Worm (Caenorhabditis elegans): ENCODE measurements around the gene F43E2.6.
"Not testable (repeated sequence)": the region's sequence is repeated elsewhere in the genome, so short reads cannot be mapped to it uniquely, and the experiment has no call there.

F43E2.6 gene

DNA sequence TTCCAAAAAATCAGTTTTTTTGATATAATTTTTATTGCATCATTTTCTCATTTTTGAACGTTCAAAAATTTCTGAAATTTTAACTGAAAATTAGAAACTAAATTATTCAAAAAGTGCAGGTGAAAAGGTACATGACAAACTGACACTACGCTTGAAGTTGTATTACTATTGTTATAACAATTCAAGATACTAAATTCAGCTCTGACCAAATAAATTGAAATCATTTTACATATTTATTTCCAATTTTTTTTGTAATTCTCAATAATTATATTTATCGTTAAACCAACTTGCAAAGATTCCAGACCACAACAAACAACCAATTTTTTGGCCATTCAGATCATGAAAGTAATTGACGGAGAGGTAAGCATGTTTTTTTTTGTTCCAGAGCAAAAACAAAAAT, 16.8 kb upstream of the F43E2.6 start, which contains the start of gene sre-3:
TSS of gene sre-3 (plus strand) at position 301 of the 400 bp plus-strand sequence.
- no peak for TF ChIP-seq unc-62 (GFP tag; optimal IDR thresholded peaks at IDR 0.05)

- no peak for TF ChIP-seq unc-62 (GFP tag; optimal IDR thresholded peaks at IDR 0.05)
Measured at ce11 chrII:7381947-7382346, 13.3 kb upstream of the F43E2.6 start.

- no peak for TF ChIP-seq unc-62 (GFP tag; optimal IDR thresholded peaks at IDR 0.05)
Measured at ce11 chrII:7381142-7381611, 12.5 kb upstream of the F43E2.6 start, which contains the start of gene C07D10.5. TSS of gene C07D10.5 (plus strand) at chrII:7381561.

DNA sequence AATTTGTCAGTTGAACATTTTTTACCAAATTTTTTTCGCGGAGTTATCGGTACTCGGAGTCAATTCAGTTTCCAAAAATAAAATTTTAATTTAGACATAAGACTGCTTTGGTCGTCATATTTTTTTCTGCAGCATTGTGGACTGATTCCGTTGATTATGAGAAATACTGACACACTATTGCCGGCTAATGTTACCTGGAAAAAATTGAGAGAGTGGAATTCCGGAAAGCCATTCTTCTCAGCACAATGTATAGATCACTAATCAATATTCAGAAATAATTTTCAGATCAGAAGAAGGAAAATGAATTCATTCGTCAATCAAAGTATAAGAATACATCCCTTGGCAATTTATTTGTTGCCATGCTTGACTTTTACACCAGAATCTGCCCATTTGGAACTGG, 10.4 kb upstream of the F43E2.6 start, which contains the start of gene C07D10.6:
TSS of gene C07D10.6 (plus strand) at position 301 of the 400 bp plus-strand sequence.
- TF ChIP-seq unc-62 (GFP tag; optimal IDR thresholded peaks at IDR 0.05), result no peak

DNA sequence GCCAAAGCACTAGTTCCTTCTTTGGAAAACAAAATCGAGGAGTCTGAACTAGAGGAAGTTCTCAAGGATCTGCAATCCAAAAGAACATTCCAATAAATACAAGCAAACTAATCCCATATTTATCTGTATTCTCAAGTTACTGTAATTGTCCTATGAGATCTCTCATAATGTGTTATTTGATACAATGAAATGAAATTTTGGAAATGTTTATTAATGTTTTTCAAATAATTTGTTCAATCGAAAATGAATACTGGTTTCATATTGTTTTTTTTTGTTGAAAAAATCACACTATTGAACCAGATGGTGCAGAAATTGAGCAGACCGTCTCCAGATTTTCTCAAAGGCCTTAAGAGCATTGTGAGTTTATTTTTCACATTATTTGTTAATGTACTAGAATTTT, 6.3 kb upstream of the F43E2.6 start, which contains the start of gene F43E2.1:
TSS of gene F43E2.1 (plus strand) at position 301 of the 400 bp plus-strand sequence.
- TF ChIP-seq unc-62 (GFP tag; optimal IDR thresholded peaks at IDR 0.05), result no peak

- no peak for TF ChIP-seq unc-62 (GFP tag; optimal IDR thresholded peaks at IDR 0.05)
Measured at ce11 chrII:7374143-7374542, 5.5 kb upstream of the F43E2.6 start, which contains the start of the genes mtch-1 and rpb-4. TSS of gene mtch-1 (minus strand) at chrII:7374166. TSS of gene rpb-4 (plus strand) at chrII:7374495.

DNA sequence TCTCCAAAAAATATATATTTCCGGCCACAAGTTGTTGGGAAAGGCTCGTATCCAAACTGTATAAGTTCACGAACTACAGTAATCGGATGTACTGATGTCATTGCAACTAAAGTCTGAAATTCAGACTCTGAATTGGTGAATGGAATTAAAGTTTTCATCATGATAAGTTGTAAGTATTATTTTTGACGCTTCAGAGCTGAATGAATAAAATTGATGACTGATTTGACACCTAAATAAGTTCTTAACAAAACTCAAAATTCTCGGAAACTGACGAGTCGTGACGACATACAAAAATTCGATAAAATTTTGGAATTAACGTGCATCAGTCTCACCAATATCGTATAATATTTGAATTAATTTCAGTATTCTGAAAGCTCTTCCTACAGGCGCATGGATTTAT, 1.5 kb upstream of the F43E2.6 start, which contains the start of gene F43E2.11:
TSS of gene F43E2.11 (minus strand) at position 101 of the 400 bp plus-strand sequence.
- TF ChIP-seq unc-62 (GFP tag; optimal IDR thresholded peaks at IDR 0.05), result not testable (repeated sequence)

ce11 chrII:7363990-7364455, 4.6 kb downstream of the F43E2.6 start, which contains the start of gene msra-1:
TSS of gene msra-1 (minus strand) at chrII:7364040.
- no peak for TF ChIP-seq unc-62 (GFP tag; optimal IDR thresholded peaks at IDR 0.05)

DNA sequence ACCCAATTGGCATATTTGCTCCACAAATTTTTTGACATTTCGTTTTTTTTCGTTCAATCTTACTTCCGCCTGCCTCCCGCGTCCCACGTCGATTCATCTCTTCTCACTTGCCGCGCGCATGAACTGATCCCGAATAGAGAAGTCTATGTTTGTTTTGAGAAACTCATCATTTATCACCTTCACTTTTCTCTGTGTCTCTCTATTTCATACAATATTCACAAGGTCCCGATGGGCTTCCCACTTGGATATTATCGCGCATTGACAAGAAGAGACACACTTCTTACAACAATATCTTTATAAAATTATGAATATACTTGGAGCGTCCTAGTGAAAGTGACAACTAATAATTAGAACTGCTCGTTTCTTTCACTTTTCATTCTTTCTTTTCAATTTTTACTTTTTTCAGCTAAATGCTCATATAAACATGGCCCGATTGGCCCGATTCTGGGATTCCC, 10.1 kb downstream of the F43E2.6 start, which contains the start of gene insc-1:
TSS of gene insc-1 (plus strand) at position 405 of the 455 bp plus-strand sequence.
- no peak for TF ChIP-seq unc-62 (GFP tag; optimal IDR thresholded peaks at IDR 0.05)

- TF ChIP-seq unc-62 (GFP tag; optimal IDR thresholded peaks at IDR 0.05), result no peak
Measured at ce11 chrII:7357176-7357575, 11.5 kb downstream of the F43E2.6 start.

ce11 chrII:7356773-7357172, 11.9 kb downstream of the F43E2.6 start:
- no peak for TF ChIP-seq unc-62 (GFP tag; optimal IDR thresholded peaks at IDR 0.05)

DNA sequence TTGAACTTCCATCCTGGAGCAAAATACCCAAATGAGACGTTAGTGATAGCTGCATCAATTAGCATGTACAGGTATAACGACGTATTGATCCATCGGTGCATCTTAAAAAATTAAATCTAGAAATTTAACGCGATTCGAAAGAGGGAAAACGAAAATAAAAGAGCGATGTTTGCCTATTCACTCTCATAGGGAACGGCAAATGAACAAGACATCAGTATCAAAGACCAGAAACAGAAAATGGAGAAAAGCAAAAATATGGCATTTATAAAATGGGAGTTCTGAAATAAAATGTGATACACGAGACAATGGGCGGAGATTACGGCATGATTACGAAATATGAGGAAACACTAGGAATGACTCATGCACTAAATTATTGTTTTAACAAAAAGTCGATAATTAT, 12.3 kb downstream of the F43E2.6 start, which contains the start of gene haf-2:
TSS of gene haf-2 (minus strand) at position 101 of the 400 bp plus-strand sequence.
- no peak for TF ChIP-seq unc-62 (GFP tag; optimal IDR thresholded peaks at IDR 0.05)

ce11 chrII:7353027-7353426, 15.6 kb downstream of the F43E2.6 start:
- no peak for TF ChIP-seq unc-62 (GFP tag; optimal IDR thresholded peaks at IDR 0.05)

ce11 chrII:7352507-7352906, 16.2 kb downstream of the F43E2.6 start, which contains the start of gene hsp-4:
TSS of gene hsp-4 (minus strand) at chrII:7352645.
- TF ChIP-seq unc-62 (GFP tag; optimal IDR thresholded peaks at IDR 0.05), result no peak

DNA sequence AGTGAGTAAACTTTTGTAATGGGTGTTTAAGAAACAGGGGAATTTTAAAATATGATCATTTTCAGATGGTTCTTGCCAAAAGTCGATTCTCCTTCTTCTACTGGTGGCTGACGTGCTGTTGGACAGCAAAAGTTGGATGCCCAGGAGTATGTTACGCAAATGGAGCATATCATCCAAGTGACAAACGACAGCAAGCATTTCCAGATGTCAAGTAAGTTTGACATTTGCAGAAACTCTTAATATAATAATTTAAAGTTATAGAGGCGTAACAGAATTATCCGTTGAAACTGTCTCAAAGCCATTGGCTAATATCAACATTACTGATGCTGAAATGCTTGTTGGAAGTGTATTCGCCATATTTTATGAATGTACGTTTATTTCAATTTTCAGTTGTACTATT, 20.6 kb downstream of the F43E2.6 start:
- TF ChIP-seq unc-62 (GFP tag; optimal IDR thresholded peaks at IDR 0.05), result no peak

DNA sequence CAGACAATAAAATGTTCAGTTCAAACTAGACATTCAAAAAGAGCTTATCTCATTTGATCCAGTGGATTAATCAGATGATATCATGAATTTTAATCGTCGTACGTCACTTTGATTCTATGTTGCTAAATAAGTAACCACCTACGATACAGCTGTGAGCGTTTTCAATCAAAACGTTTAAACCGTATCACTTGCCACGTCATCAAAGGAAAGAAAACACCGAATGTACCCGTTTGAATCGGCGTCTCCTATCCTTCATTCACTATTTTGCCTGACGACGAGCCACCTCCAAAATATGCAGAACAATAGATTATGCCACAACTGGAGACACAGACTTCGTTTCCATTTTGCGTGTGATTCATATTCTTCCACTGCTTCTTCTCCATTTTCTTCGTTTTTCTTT, 22.8 kb downstream of the F43E2.6 start:
- TF ChIP-seq unc-62 (GFP tag; optimal IDR thresholded peaks at IDR 0.05), result no peak

DNA sequence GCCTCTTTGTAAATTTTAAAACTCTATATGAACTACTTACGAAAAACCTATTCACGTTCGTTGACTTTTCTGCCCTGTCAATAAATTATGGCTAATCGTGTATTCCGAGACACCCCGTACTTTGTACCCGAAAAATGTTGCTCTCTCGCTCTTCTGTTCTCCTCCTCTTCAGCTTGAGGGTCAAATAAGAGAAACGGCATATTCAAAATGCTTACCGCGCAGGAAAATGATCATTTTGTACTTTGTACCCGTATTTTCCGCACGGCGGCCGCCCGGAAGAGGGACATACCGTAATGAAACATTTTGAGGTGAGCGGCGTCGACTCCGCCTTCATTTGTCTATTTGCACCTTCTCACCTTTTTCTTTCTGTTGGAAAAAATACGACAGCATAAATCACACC, 25.0 kb downstream of the F43E2.6 start:
- TF ChIP-seq unc-62 (GFP tag; optimal IDR thresholded peaks at IDR 0.05), result no peak
